Worm (Caenorhabditis elegans) whole organism, midembryonic: Measurements from ENCODE around the gene F42F12.11.

Source experiments
- flt-1 ChIP-seq: fragments of 200-800 bp; sonication (Bioruptor generic); IDR thresholded peaks from 2 replicates; pipeline ENCODE4 v1.3.6; 2022; ENCODE audit warnings: missing genetic modification characterization, missing compliant biosample characterization
- klf-2 ChIP-seq: fragments of 200-800 bp; sonication (Bioruptor generic); conservative IDR thresholded peaks from 2 replicates; pipeline ENCODE4 v1.3.6; 2022; ENCODE audit warnings: missing genetic modification reagents, missing genetic modification characterization, missing compliant biosample characterization
- med-1 ChIP-seq: sonication (generic microtip); optimal IDR thresholded peaks from 2 replicates; lab custom pipeline; 2017; ENCODE audit warnings: missing genetic modification characterization, mild to moderate bottlenecking, missing compliant biosample characterization, antibody characterized with exemption, missing genetic modification reagents; ENCODE audit not compliant: insufficient read depth

DNA sequence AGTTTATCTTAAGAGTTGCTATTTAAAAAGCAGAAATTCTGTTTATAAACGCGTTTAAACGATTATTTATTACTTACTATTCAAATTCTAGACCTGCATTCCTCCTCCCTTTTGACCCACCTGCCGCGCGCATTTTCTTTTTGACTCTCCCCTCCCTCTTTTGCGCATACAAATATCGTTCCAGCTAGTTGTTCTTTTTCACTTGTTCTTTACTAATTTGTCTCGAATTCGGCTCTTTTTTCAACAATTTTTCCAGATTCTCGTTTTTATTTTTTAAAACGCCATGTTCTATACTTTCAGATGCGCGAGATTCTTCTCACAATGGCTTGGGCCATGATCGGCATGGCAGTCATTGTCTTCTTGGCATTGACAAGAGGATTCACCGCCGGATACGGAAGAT is 18.6 kb downstream of the F42F12.11 start, which contains the start of gene F19H6.4:
- TF ChIP-seq flt-1 (GFP tag; lab: Robert Waterston, UW) (no peak), klf-2 (GFP tag; lab: Robert Waterston, UW) (no peak), med-1 (no peak)
